Worm (Caenorhabditis elegans) whole organism, young adult: Measurements from ENCODE around the gene hsp-12.3.

Experiments
- F22D6.2 ChIP-seq: sonication (generic microtip); optimal IDR thresholded peaks from 2 replicates; lab custom pipeline; 2016; ENCODE audit warnings: mild to moderate bottlenecking, missing genetic modification characterization, missing compliant biosample characterization
- die-1 ChIP-seq: sonication (generic microtip); optimal IDR thresholded peaks from 2 replicates; lab custom pipeline; 2016; ENCODE audit warnings: missing genotype, mild to moderate bottlenecking, missing genetic modification characterization, missing compliant biosample characterization
- efl-1 ChIP-seq: fragments of 150-350 bp; optimal IDR thresholded peaks from 2 replicates; lab custom pipeline; 2014; ENCODE audit warnings: missing biosample characterization, missing genetic modification reagents, missing genetic modification characterization
- madf-8 ChIP-seq: fragments of 200-800 bp; sonication (Bioruptor generic); conservative IDR thresholded peaks from 2 replicates; pipeline ENCODE4 v1.3.6; 2022; ENCODE audit warnings: missing genetic modification reagents, missing genetic modification characterization, missing compliant biosample characterization
- mes-4 ChIP-seq: sonication (generic microtip); optimal IDR thresholded peaks from 2 replicates; lab custom pipeline; 2016; ENCODE audit warnings: missing genotype, missing genetic modification characterization, missing compliant biosample characterization
- nhr-27 ChIP-seq: fragments of 200-800 bp; sonication (Bioruptor generic); optimal IDR thresholded peaks from 2 replicates; lab custom pipeline; 2018; ENCODE audit warnings: mild to moderate bottlenecking, missing genetic modification characterization, moderate library complexity, missing compliant biosample characterization
- pha-4 ChIP-seq: fragments of 150-350 bp; sonication (generic microtip); optimal IDR thresholded peaks from 2 replicates; lab custom pipeline; 2014; ENCODE audit warnings: missing biosample characterization, missing genetic modification reagents, missing genetic modification characterization
- rcor-1 ChIP-seq: fragments of 200-800 bp; sonication (Bioruptor generic); IDR thresholded peaks from 2 replicates; pipeline ENCODE4 v1.3.6; 2022; ENCODE audit warnings: missing genetic modification reagents, missing genetic modification characterization, missing compliant biosample characterization
- unc-130 ChIP-seq: sonication (generic microtip); optimal IDR thresholded peaks from 2 replicates; lab custom pipeline; 2016; ENCODE audit warnings: missing genetic modification reagents, missing genetic modification characterization, missing compliant biosample characterization
- unc-62 ChIP-seq: fragments of 150-350 bp; optimal IDR thresholded peaks from 2 replicates; lab custom pipeline; 2014; ENCODE audit warnings: missing biosample characterization, missing genetic modification reagents, missing genetic modification characterization
- ztf-28 ChIP-seq: fragments of 200-800 bp; sonication (Bioruptor generic); IDR thresholded peaks from 2 replicates; pipeline ENCODE4 v1.3.6; 2022; ENCODE audit warnings: missing genetic modification reagents, missing genetic modification characterization, missing compliant biosample characterization

ce11 chrIV:9464345-9464783 lies 19.1 kb upstream of the hsp-12.3 start:
- TF ChIP-seq rcor-1 (GFP tag; lab: Robert Waterston, UW) (peak; percentile 41; the same call in 1 of the 2 replicates), pha-4 (no peak), F22D6.2 (tag; lab: Kevin White, UChicago) (no peak), die-1 (tag; lab: Kevin White, UChicago) (no peak), efl-1 (GFP tag; lab: Kevin White, UChicago) (no peak), mes-4 (tag; lab: Kevin White, UChicago) (no peak), madf-8 (GFP tag; lab: Robert Waterston, UW) (no peak), ztf-28 (GFP tag; lab: Robert Waterston, UW) (no peak), unc-62 (no peak), nhr-27 (tag; lab: Kevin White, UChicago) (no peak), unc-130 (GFP tag; lab: Kevin White, UChicago) (no peak)
